Worm (Caenorhabditis elegans) whole organism, late embryonic: Measurements from ENCODE around the gene C33D9.8.

Experiments
- F13H6.1 ChIP-seq: sonication (generic microtip); optimal IDR thresholded peaks from 2 replicates; lab custom pipeline; 2016; ENCODE audit warnings: missing genetic modification characterization, missing compliant biosample characterization
- ceh-14 ChIP-seq: sonication (generic microtip); optimal IDR thresholded peaks from 2 replicates; lab custom pipeline; 2016; ENCODE audit warnings: missing genotype, missing genetic modification characterization, missing compliant biosample characterization
- ceh-19 ChIP-seq: fragments of 200-800 bp; sonication (Bioruptor generic); optimal IDR thresholded peaks from 2 replicates; lab custom pipeline; 2018; ENCODE audit warnings: mild to moderate bottlenecking, missing genetic modification characterization, missing compliant biosample characterization
- ceh-22 ChIP-seq: sonication (generic microtip); optimal IDR thresholded peaks from 2 replicates; lab custom pipeline; 2017; ENCODE audit warnings: missing biosample characterization, missing genetic modification characterization
- ceh-24 ChIP-seq: sonication (generic microtip); optimal IDR thresholded peaks from 2 replicates; lab custom pipeline; 2016; ENCODE audit warnings: mild to moderate bottlenecking, missing genetic modification characterization, missing compliant biosample characterization
- ceh-31 ChIP-seq: sonication (generic microtip); optimal IDR thresholded peaks from 2 replicates; lab custom pipeline; 2016; ENCODE audit warnings: missing genetic modification characterization, missing compliant biosample characterization
- ceh-45 ChIP-seq: fragments of 200-800 bp; sonication (Bioruptor generic); IDR thresholded peaks from 2 replicates; pipeline ENCODE4 v1.3.6; 2022; ENCODE audit warnings: missing genetic modification reagents, missing genetic modification characterization, missing compliant biosample characterization
- ceh-48 ChIP-seq: sonication (generic microtip); optimal IDR thresholded peaks from 2 replicates; lab custom pipeline; 2016; ENCODE audit warnings: missing genetic modification characterization, inconsistent platforms, missing compliant biosample characterization
- ceh-6 ChIP-seq: fragments of 200-800 bp; sonication (Bioruptor generic); optimal IDR thresholded peaks from 2 replicates; lab custom pipeline; 2018; ENCODE audit warnings: mild to moderate bottlenecking, missing genetic modification characterization, missing compliant biosample characterization
- ceh-9 ChIP-seq: sonication (generic microtip); optimal IDR thresholded peaks from 2 replicates; lab custom pipeline; 2016; ENCODE audit warnings: mild to moderate bottlenecking, missing genetic modification characterization, inconsistent platforms, missing compliant biosample characterization
- ets-4 ChIP-seq: sonication (generic microtip); optimal IDR thresholded peaks from 2 replicates; lab custom pipeline; 2016; ENCODE audit warnings: missing genetic modification characterization, missing compliant biosample characterization
- fax-1 ChIP-seq: sonication (generic microtip); optimal IDR thresholded peaks from 2 replicates; lab custom pipeline; 2016; ENCODE audit warnings: missing genotype, missing genetic modification characterization, missing compliant biosample characterization
- fkh-10 ChIP-seq: fragments of 150-350 bp; optimal IDR thresholded peaks from 2 replicates; lab custom pipeline; 2014; ENCODE audit warnings: missing biosample characterization, missing genetic modification reagents, missing genetic modification characterization
- fkh-6 ChIP-seq: sonication (generic microtip); optimal IDR thresholded peaks from 2 replicates; lab custom pipeline; 2016; ENCODE audit warnings: missing genetic modification characterization, missing compliant biosample characterization
- gmeb-2 ChIP-seq: sonication (generic microtip); optimal IDR thresholded peaks from 2 replicates; lab custom pipeline; 2016; ENCODE audit warnings: missing genetic modification characterization, inconsistent platforms, missing compliant biosample characterization
- hlh-13 ChIP-seq: fragments of 200-800 bp; sonication (Bioruptor generic); optimal IDR thresholded peaks from 2 replicates; lab custom pipeline; 2018; ENCODE audit warnings: mild to moderate bottlenecking, missing genetic modification characterization, missing compliant biosample characterization
- hlh-15 ChIP-seq: sonication (generic microtip); optimal IDR thresholded peaks from 2 replicates; lab custom pipeline; 2016; ENCODE audit warnings: missing genetic modification characterization, missing compliant biosample characterization
- hlh-30 ChIP-seq: sonication (generic microtip); optimal IDR thresholded peaks from 2 replicates; lab custom pipeline; 2017; ENCODE audit warnings: antibody characterized with exemption, missing genetic modification characterization, missing compliant biosample characterization; ENCODE audit not compliant: insufficient read depth
- hlh-6 ChIP-seq: sonication (generic microtip); optimal IDR thresholded peaks from 2 replicates; lab custom pipeline; 2016; ENCODE audit warnings: missing genotype, missing genetic modification characterization, missing compliant biosample characterization
- mec-3 ChIP-seq: sonication (generic microtip); optimal IDR thresholded peaks from 2 replicates; lab custom pipeline; 2016; ENCODE audit warnings: borderline replicate concordance, missing genetic modification characterization, missing compliant biosample characterization
- nfya-1 ChIP-seq: sonication (generic microtip); optimal IDR thresholded peaks from 2 replicates; lab custom pipeline; 2017; ENCODE audit warnings: missing genetic modification characterization, mild to moderate bottlenecking, missing compliant biosample characterization, antibody characterized with exemption, moderate library complexity
- nhr-11 ChIP-seq: fragments of 150-350 bp; optimal IDR thresholded peaks from 2 replicates; lab custom pipeline; 2014; ENCODE audit warnings: missing biosample characterization, missing genetic modification characterization
- npax-4 ChIP-seq: sonication (generic microtip); optimal IDR thresholded peaks from 2 replicates; lab custom pipeline; 2016; ENCODE audit warnings: missing genetic modification characterization, missing compliant biosample characterization
- odd-2 ChIP-seq: sonication (generic microtip); optimal IDR thresholded peaks from 2 replicates; lab custom pipeline; 2017; ENCODE audit warnings: antibody characterized with exemption, mild to moderate bottlenecking, missing genetic modification characterization, missing compliant biosample characterization
- pag-3 ChIP-seq: sonication (generic microtip); optimal IDR thresholded peaks from 2 replicates; lab custom pipeline; 2016; ENCODE audit warnings: missing compliant biosample characterization, missing genetic modification characterization, borderline replicate concordance
- pax-1 ChIP-seq: fragments of 150-350 bp; optimal IDR thresholded peaks from 2 replicates; lab custom pipeline; 2014; ENCODE audit warnings: missing biosample characterization, missing genetic modification characterization
- pha-2 ChIP-seq: sonication (generic microtip); optimal IDR thresholded peaks from 2 replicates; lab custom pipeline; 2017; ENCODE audit warnings: mild to moderate bottlenecking, missing genetic modification characterization, missing compliant biosample characterization
- pha-4 ChIP-seq: fragments of 150-350 bp; optimal IDR thresholded peaks from 2 replicates; lab custom pipeline; 2018; ENCODE audit warnings: missing biosample characterization, missing genetic modification reagents, missing genetic modification characterization
- tbx-2 ChIP-seq: sonication (generic microtip); optimal IDR thresholded peaks from 2 replicates; lab custom pipeline; 2016; ENCODE audit warnings: missing genetic modification characterization, missing compliant biosample characterization
- unc-42 ChIP-seq: sonication (generic microtip); optimal IDR thresholded peaks from 2 replicates; lab custom pipeline; 2016; ENCODE audit warnings: missing genotype, missing genetic modification characterization, missing compliant biosample characterization

C33D9.8 gene

DNA sequence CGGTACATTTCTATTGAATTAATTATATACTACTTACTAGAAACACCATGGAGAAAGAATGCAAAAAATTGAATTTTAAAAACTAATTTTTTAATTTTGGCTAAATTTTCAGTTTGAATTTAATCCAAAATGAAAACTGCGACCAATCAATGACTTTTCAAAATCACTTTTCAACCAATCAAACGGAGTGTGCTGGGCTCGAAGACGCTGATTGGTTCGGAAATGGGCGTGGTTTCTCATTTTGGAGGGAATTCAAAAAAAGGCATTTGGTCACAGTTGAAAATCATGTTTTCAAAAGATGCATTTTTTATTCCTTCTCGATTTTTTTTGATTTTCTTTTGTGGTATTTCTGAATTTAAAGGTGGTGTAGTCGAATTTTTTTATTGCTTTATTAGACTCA lies 37.6 kb downstream of the C33D9.8 start:
- no peak for TF ChIP-seq odd-2 (tag; lab: Kevin White, UChicago)
- no peak for TF ChIP-seq pha-4 (tag; lab: Kevin White, UChicago)
- TF ChIP-seq ceh-48 (tag; lab: Kevin White, UChicago), result no peak
- peak; percentile 73 for TF ChIP-seq nfya-1 (tag; lab: Kevin White, UChicago)

DNA sequence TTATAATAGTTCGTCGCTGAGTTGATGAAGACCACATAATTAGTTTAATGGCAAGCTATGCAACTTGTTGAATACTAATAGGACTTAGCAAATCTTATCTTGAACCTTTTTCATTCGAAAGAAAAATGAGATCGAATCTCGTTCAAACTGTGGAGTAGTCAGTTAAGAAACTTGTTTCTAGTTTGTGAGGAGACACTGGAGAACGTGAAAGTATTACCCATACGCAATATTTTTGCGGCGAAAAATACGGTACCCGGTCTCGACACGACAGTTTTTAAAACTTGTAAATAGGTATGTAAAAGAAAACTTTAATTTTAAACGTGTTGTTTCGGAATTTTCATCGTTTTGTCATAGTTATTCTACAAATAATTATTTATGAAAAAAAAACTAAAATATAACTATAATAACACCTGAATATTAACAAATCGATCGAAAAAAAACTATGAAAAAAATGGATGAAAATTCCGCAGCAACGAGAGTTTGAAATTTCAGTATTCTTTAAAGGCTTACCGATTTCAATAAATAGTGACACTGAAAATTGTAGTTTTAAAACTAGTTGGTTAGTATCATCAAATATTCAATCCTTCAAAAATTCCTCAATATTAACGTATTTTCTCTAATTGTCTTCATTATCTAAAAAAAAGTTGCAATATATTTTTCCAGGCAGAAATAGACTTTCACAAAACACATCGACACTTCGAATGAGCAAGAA lies 40.8 kb downstream of the C33D9.8 start, which contains the start of the genes F20C5.7 and parg-1:
TSS of gene F20C5.7 (minus strand) at position 101 of the 712 bp plus-strand sequence.
TSS of gene parg-1 (plus strand) at position 662 of the 712 bp plus-strand sequence.
- TF ChIP-seq F13H6.1 (tag; lab: Kevin White, UChicago), result no peak
- no peak for TF ChIP-seq nhr-11 (tag; lab: Kevin White, UChicago)
- no peak for TF ChIP-seq fax-1
- no peak for TF ChIP-seq ceh-22 (tag; lab: Kevin White, UChicago)
- TF ChIP-seq pag-3, result no peak
- TF ChIP-seq hlh-6 (tag; lab: Kevin White, UChicago), result no peak
- no peak for TF ChIP-seq tbx-2 (tag; lab: Kevin White, UChicago)
- TF ChIP-seq pha-2 (tag; lab: Kevin White, UChicago), result no peak
- TF ChIP-seq ceh-6 (GFP tag; lab: Kevin White, UChicago), result no peak

DNA sequence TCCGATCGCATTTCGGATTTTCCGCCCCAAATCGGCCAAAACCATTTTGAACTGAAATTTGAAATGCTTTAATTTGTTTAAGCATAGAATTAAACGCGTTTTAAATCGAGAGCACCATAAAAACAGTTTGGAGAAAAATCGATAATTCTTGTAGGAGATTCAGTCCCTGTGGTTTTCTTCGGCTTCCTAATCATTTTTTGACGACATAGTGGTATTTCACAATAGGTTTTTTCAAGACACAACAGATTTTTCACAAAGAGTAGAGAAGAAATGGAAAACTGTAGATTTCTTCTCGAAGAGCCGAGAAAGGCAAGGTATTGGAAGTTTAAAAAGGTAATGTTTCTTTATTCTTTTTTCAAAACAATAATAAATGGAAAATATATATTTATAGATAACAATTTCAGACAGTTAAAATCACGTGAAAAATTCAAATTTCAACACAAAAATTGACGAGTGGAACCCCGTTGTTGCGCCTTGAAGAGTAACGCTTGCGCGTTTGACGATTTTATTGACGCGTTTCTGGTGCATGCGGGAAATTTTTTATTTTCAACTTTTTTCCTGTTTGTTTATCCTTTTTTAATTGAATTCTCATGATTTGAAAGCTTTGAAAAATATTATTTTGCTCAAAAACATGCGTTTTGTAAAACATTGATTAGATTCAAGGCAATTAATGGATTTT lies 42.8 kb downstream of the C33D9.8 start, which contains the start of gene F21D5.7:
TSS of gene F21D5.7 (minus strand) at position 51 of the 679 bp plus-strand sequence.
- TF ChIP-seq hlh-30, result peak; percentile 38
- TF ChIP-seq ceh-9, result no peak
- TF ChIP-seq ceh-31 (tag; lab: Kevin White, UChicago), result no peak
- no peak for TF ChIP-seq ceh-19 (GFP tag; lab: Kevin White, UChicago)
- peak; percentile 46 for TF ChIP-seq nfya-1 (tag; lab: Kevin White, UChicago)
- TF ChIP-seq hlh-15, result no peak
- TF ChIP-seq gmeb-2, result no peak
- TF ChIP-seq fkh-10, result no peak
- no peak for TF ChIP-seq ceh-14 (tag; lab: Kevin White, UChicago)
- no peak for TF ChIP-seq fkh-6 (tag; lab: Kevin White, UChicago)
- TF ChIP-seq mec-3 (tag; lab: Kevin White, UChicago), result no peak
- no peak for TF ChIP-seq pax-1 (tag; lab: Kevin White, UChicago)
- no peak for TF ChIP-seq ceh-24
- TF ChIP-seq ets-4 (tag; lab: Kevin White, UChicago), result peak; percentile 6
- TF ChIP-seq unc-42 (tag; lab: Kevin White, UChicago), result peak; percentile 6

DNA sequence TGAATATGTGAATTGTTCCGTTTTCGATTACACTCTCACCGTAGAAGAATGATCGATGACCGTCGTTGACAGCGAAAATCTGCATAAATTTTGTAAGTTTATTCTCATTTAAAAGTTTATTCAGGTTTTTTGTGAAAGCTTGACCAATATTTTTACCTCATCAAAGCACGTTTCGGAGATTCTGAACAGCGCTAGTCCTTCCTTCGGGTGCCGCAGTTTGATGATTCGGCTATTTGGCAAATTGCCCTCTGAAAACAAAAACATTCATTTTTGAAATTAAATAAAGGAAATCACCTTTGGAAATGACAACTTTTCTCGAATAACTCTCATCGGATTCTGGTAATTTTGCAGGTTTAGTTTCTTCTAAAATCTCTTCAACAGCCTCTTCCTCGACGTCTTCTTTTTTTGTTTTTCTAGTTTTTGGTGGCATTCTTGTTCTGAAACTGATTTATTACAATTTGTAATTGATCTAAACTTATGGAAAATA lies 45.6 kb downstream of the C33D9.8 start, which contains the start of gene F21D5.6:
TSS of gene F21D5.6 (minus strand) at position 437 of the 487 bp plus-strand sequence.
- TF ChIP-seq fkh-6 (tag; lab: Kevin White, UChicago), result no peak
- no peak for TF ChIP-seq hlh-13 (GFP tag; lab: Kevin White, UChicago)
- TF ChIP-seq gmeb-2, result no peak
- TF ChIP-seq F13H6.1 (tag; lab: Kevin White, UChicago), result no peak
- no peak for TF ChIP-seq npax-4 (tag; lab: Kevin White, UChicago)
- TF ChIP-seq, all 69 proteins: peak for 0

- no peak for TF ChIP-seq ceh-45 (GFP tag; lab: Robert Waterston, UW)
- TF ChIP-seq nfya-1 (tag; lab: Kevin White, UChicago), result no peak
Measured at ce11 chrIV:8739926-8740325, 46.6 kb downstream of the C33D9.8 start, which contains the start of gene mrps-33. Gene mrps-33 (minus strand): TSS chrIV:8740026.
